Fruit fly (Drosophila melanogaster): ENCODE results near the gene CG4325.
A peak's percentile ranks its signal among the peaks of the same experiment; 100 is the strongest.

Gene CG4325

dm6 chrX:2036800-2037488, 6.7 kb downstream of the CG4325 start:
- TF ChIP-seq kay (GFP tag; ENCODE audit: borderline replicate concordance) = no peak
- TF ChIP-seq CG5204 (GFP tag; optimal IDR thresholded peaks at IDR 0.05) = no peak
- TF ChIP-seq CG7101 (tag; optimal IDR thresholded peaks at IDR 0.05) = no peak
- TF ChIP-seq pad (GFP tag; optimal IDR thresholded peaks at IDR 0.05) = no peak
- TF ChIP-seq CG1620 (GFP tag; optimal IDR thresholded peaks at IDR 0.05) = no peak
- TF ChIP-seq Hr96 (GFP tag; optimal IDR thresholded peaks at IDR 0.05) = no peak
- TF ChIP-seq bab1 (GFP tag; optimal IDR thresholded peaks at IDR 0.05) = no peak
- TF ChIP-seq toe (GFP tag; optimal IDR thresholded peaks at IDR 0.05) = no peak
- no peak for TF ChIP-seq CG33017 (tag; optimal IDR thresholded peaks at IDR 0.05)
- TF ChIP-seq Mnt (GFP tag; optimal IDR thresholded peaks at IDR 0.05) = no peak
- TF ChIP-seq CG14711 (tag; optimal IDR thresholded peaks at IDR 0.05) = no peak
- no peak for TF ChIP-seq CG12768 (GFP tag; optimal IDR thresholded peaks at IDR 0.05)

- no peak for TF ChIP-seq kay (GFP tag; ENCODE audit: borderline replicate concordance)
- no peak for TF ChIP-seq CG5204 (GFP tag; optimal IDR thresholded peaks at IDR 0.05)
- TF ChIP-seq CG12768 (GFP tag; optimal IDR thresholded peaks at IDR 0.05) = no peak
- TF ChIP-seq CG14711 (tag; optimal IDR thresholded peaks at IDR 0.05) = no peak
These were observed 7.2 kb downstream of the CG4325 start for dm6 chrX:2036383-2036782.

- TF ChIP-seq cic (GFP tag; optimal IDR thresholded peaks at IDR 0.05) (no peak), Crg-1 (GFP tag; optimal IDR thresholded peaks at IDR 0.05) (no peak), CG11617 (GFP tag; optimal IDR thresholded peaks at IDR 0.05) (no peak), bab1 (GFP tag; optimal IDR thresholded peaks at IDR 0.05) (no peak), pad (GFP tag; optimal IDR thresholded peaks at IDR 0.05) (peak; percentile 35), cnc (optimal IDR thresholded peaks at IDR 0.05) (no peak), Mnt (GFP tag; optimal IDR thresholded peaks at IDR 0.05) (no peak), tj (GFP tag; optimal IDR thresholded peaks at IDR 0.05) (peak; percentile 25), CG1620 (GFP tag; optimal IDR thresholded peaks at IDR 0.05) (no peak), CG14711 (tag; optimal IDR thresholded peaks at IDR 0.05) (peak; percentile 66), toe (GFP tag; optimal IDR thresholded peaks at IDR 0.05) (no peak), CG5204 (GFP tag; optimal IDR thresholded peaks at IDR 0.05) (no peak), kay (GFP tag; ENCODE audit: borderline replicate concordance) (no peak), CG12768 (GFP tag; optimal IDR thresholded peaks at IDR 0.05) (no peak), Clk (GFP tag; optimal IDR thresholded peaks at IDR 0.05) (no peak)
These were observed 10.7 kb downstream of the CG4325 start for dm6 chrX:2032821-2033436.

- TF ChIP-seq CG5204 (GFP tag; optimal IDR thresholded peaks at IDR 0.05) = no peak
- no peak for TF ChIP-seq cic (GFP tag; optimal IDR thresholded peaks at IDR 0.05)
- TF ChIP-seq Hr96 (GFP tag; optimal IDR thresholded peaks at IDR 0.05) = no peak
- TF ChIP-seq Clk (GFP tag; optimal IDR thresholded peaks at IDR 0.05) = no peak
- TF ChIP-seq ovo (GFP tag; optimal IDR thresholded peaks at IDR 0.05) = no peak
- no peak for TF ChIP-seq CG14711 (tag; optimal IDR thresholded peaks at IDR 0.05)
These were observed 11.3 kb downstream of the CG4325 start for dm6 chrX:2032160-2032801.

dm6 chrX:2031308-2031707, 12.3 kb downstream of the CG4325 start:
- TF ChIP-seq tj (GFP tag; optimal IDR thresholded peaks at IDR 0.05) (peak; percentile 92), CG33017 (tag; optimal IDR thresholded peaks at IDR 0.05) (no peak)

dm6 chrX:2024819-2025218, 18.8 kb downstream of the CG4325 start:
- TF ChIP-seq tj (GFP tag; optimal IDR thresholded peaks at IDR 0.05) (no peak), CG1620 (GFP tag; optimal IDR thresholded peaks at IDR 0.05) (no peak), pad (GFP tag; optimal IDR thresholded peaks at IDR 0.05) (no peak), ovo (GFP tag; optimal IDR thresholded peaks at IDR 0.05) (no peak), kay (GFP tag; ENCODE audit: borderline replicate concordance) (no peak), CG7045 (GFP tag; optimal IDR thresholded peaks at IDR 0.05) (no peak), Mnt (GFP tag; optimal IDR thresholded peaks at IDR 0.05) (no peak), CG14711 (tag; optimal IDR thresholded peaks at IDR 0.05) (no peak), cnc (optimal IDR thresholded peaks at IDR 0.05) (no peak), CG5204 (GFP tag; optimal IDR thresholded peaks at IDR 0.05) (no peak), Hr96 (GFP tag; optimal IDR thresholded peaks at IDR 0.05) (no peak)

- TF ChIP-seq kay (GFP tag; ENCODE audit: borderline replicate concordance) (no peak), CG12768 (GFP tag; optimal IDR thresholded peaks at IDR 0.05) (no peak), ovo (GFP tag; optimal IDR thresholded peaks at IDR 0.05) (no peak), CG14711 (tag; optimal IDR thresholded peaks at IDR 0.05) (no peak), Mnt (GFP tag; optimal IDR thresholded peaks at IDR 0.05) (no peak), Hr96 (GFP tag; optimal IDR thresholded peaks at IDR 0.05) (no peak), bab1 (GFP tag; optimal IDR thresholded peaks at IDR 0.05) (no peak), CG11617 (GFP tag; optimal IDR thresholded peaks at IDR 0.05) (no peak), tj (GFP tag; optimal IDR thresholded peaks at IDR 0.05) (no peak), toe (GFP tag; optimal IDR thresholded peaks at IDR 0.05) (no peak), CG1620 (GFP tag; optimal IDR thresholded peaks at IDR 0.05) (no peak), CG7101 (tag; optimal IDR thresholded peaks at IDR 0.05) (no peak), pad (GFP tag; optimal IDR thresholded peaks at IDR 0.05) (no peak), CG7045 (GFP tag; optimal IDR thresholded peaks at IDR 0.05) (no peak), cnc (optimal IDR thresholded peaks at IDR 0.05) (no peak), CG33017 (tag; optimal IDR thresholded peaks at IDR 0.05) (no peak), CG5204 (GFP tag; optimal IDR thresholded peaks at IDR 0.05) (no peak)
These were observed 30.3 kb downstream of the CG4325 start for dm6 chrX:2013365-2013764.
